Fruit fly (Drosophila melanogaster): ENCODE measurements around the gene Trs33.
A peak's percentile ranks its signal among the peaks of the same experiment; 100 is the strongest.

The Trs33 gene

dm6 chr3R:15319912-15320746, 30.7 kb downstream of the Trs33 start, which contains the start of the genes CG6276 and CG44040 (continued):
- peak; percentile 6; the same call in 1 of the 3 replicates for TF ChIP-seq CG11695 (GFP tag; IDR thresholded peaks at IDR 0.05)
- TF ChIP-seq NC2α (GFP tag; optimal IDR thresholded peaks at IDR 0.05), result no peak
- TF ChIP-seq seq (GFP tag; IDR thresholded peaks at IDR 0.05), result no peak
- TF ChIP-seq hkb (optimal IDR thresholded peaks at IDR 0.05), result peak; percentile 1
- peak; percentile 52; the same call in 1 of the 2 replicates for TF ChIP-seq hkb (GFP tag; IDR thresholded peaks at IDR 0.05)
- no peak for TF ChIP-seq zfh1 (GFP tag; IDR thresholded peaks at IDR 0.05)
- peak; percentile 77 for TF ChIP-seq MBD-R2 (GFP tag; IDR thresholded peaks at IDR 0.05)
- no peak for TF ChIP-seq HLH4C (GFP tag; IDR thresholded peaks at IDR 0.05; ENCODE audit: partially characterized antibody)
- peak; percentile 19; the same call in 1 of the 2 replicates for TF ChIP-seq amos (GFP tag; IDR thresholded peaks at IDR 0.05; ENCODE audit: partially characterized antibody)
- TF ChIP-seq eyg (GFP tag; optimal IDR thresholded peaks at IDR 0.05), result no peak
- TF ChIP-seq chn (GFP tag; optimal IDR thresholded peaks at IDR 0.05), result peak; percentile 16
- TF ChIP-seq BtbVII (GFP tag; optimal IDR thresholded peaks at IDR 0.05), result peak; percentile 65
- TF ChIP-seq Fer3 (tag; optimal IDR thresholded peaks at IDR 0.05), result peak; percentile 61
- peak; percentile 26 for TF ChIP-seq mam (GFP tag; optimal IDR thresholded peaks at IDR 0.05)
- no peak for TF ChIP-seq CG2202 (tag; optimal IDR thresholded peaks at IDR 0.05)
- TF ChIP-seq dmrt11E (tag; optimal IDR thresholded peaks at IDR 0.05), result no peak
- TF ChIP-seq CG8478 (optimal IDR thresholded peaks at IDR 0.05), result no peak
- peak; percentile 24 for TF ChIP-seq BEAF-32 (GFP tag; optimal IDR thresholded peaks at IDR 0.05)
- no peak for TF ChIP-seq CG4328 (GFP tag; optimal IDR thresholded peaks at IDR 0.05)
- TF ChIP-seq ab (GFP tag; optimal IDR thresholded peaks at IDR 0.05), result no peak
- peak; percentile 28 for TF ChIP-seq Ets97D (GFP tag; optimal IDR thresholded peaks at IDR 0.05)
- TF ChIP-seq lbe (GFP tag; optimal IDR thresholded peaks at IDR 0.05), result peak; percentile 63
- TF ChIP-seq gsb-n (tag; optimal IDR thresholded peaks at IDR 0.05), result peak; percentile 2
- peak; percentile 39 for TF ChIP-seq CG31441 (GFP tag; IDR thresholded peaks at IDR 0.05)
- peak; percentile 22 for TF ChIP-seq CG10462 (GFP tag; optimal IDR thresholded peaks at IDR 0.05)
- no peak for TF ChIP-seq br (optimal IDR thresholded peaks at IDR 0.05)
- TF ChIP-seq Blimp-1 (GFP tag; optimal IDR thresholded peaks at IDR 0.05), result peak; percentile 13
- TF ChIP-seq trem (tag; optimal IDR thresholded peaks at IDR 0.05), result peak; percentile 27
- no peak for TF ChIP-seq danr (GFP tag; IDR thresholded peaks at IDR 0.05)
- no peak for TF ChIP-seq zen (tag; optimal IDR thresholded peaks at IDR 0.05)
- no peak for TF ChIP-seq Trl (optimal IDR thresholded peaks at IDR 0.05)
- TF ChIP-seq Trl (GFP tag; optimal IDR thresholded peaks at IDR 0.05), result no peak
- TF ChIP-seq HmgZ (tag; optimal IDR thresholded peaks at IDR 0.05), result peak; percentile 23
- peak; percentile 56 for TF ChIP-seq sob (GFP tag; IDR thresholded peaks at IDR 0.05)
- no peak for TF ChIP-seq stc (GFP tag; IDR thresholded peaks at IDR 0.05)
- no peak for TF ChIP-seq CG13123 (GFP tag; optimal IDR thresholded peaks at IDR 0.05)
- no peak for TF ChIP-seq zen2 (GFP tag; IDR thresholded peaks at IDR 0.05; ENCODE audit: partially characterized antibody)
- no peak for TF ChIP-seq salm (tag; optimal IDR thresholded peaks at IDR 0.05)
- no peak; the same call in 1 of the 2 replicates for TF ChIP-seq CG13287 (GFP tag; IDR thresholded peaks at IDR 0.05; ENCODE audit: partially characterized antibody)
- peak; percentile 23; the same call in 1 of the 2 replicates for TF ChIP-seq aop (GFP tag; IDR thresholded peaks at IDR 0.05)
- TF ChIP-seq run (tag; optimal IDR thresholded peaks at IDR 0.05), result no peak
- TF ChIP-seq unc-4 (GFP tag; IDR thresholded peaks at IDR 0.05; ENCODE audit: partially characterized antibody), result no peak
- peak; percentile 19; the same call in 1 of the 4 replicates for TF ChIP-seq Gug (GFP tag; IDR thresholded peaks at IDR 0.05)
- TF ChIP-seq CG17829 (tag; optimal IDR thresholded peaks at IDR 0.05), result peak; percentile 18
- peak; percentile 24 for TF ChIP-seq CG17328 (GFP tag; IDR thresholded peaks at IDR 0.05)
- TF ChIP-seq chif (GFP tag; optimal IDR thresholded peaks at IDR 0.05), result peak in 1 of 2 experiments; percentile 25
- TF ChIP-seq CG5180 (GFP tag; optimal IDR thresholded peaks at IDR 0.05), result no peak
- no peak for TF ChIP-seq yki (optimal IDR thresholded peaks at IDR 0.05)
- TF ChIP-seq dpn (GFP tag; optimal IDR thresholded peaks at IDR 0.05), result peak; percentile 43 to 44
- TF ChIP-seq CG10565 (GFP tag; optimal IDR thresholded peaks at IDR 0.05), result no peak
- TF ChIP-seq CTCF (GFP tag; optimal IDR thresholded peaks at IDR 0.05), result no peak

Measured in whole organism, embryonic.